Fruit fly (Drosophila melanogaster) whole organism, embryonic: ENCODE measurements around the gene spo.
A peak's percentile ranks its signal among the peaks of the same experiment; 100 is the strongest.

Experiments used
- Atf6 ChIP-seq: fragments of 200-800 bp; sonication (Bioruptor generic); IDR thresholded peaks from 2 replicates; pipeline ENCODE4 v1.3.6; 2022; ENCODE audit warnings: missing biosample characterization, missing genetic modification characterization
- BEAF-32 ChIP-seq: fragments of 200-800 bp; sonication (Bioruptor generic); optimal IDR thresholded peaks from 3 replicates; lab custom pipeline; 2017; ENCODE audit warnings: missing biosample characterization, missing genetic modification characterization, mild to moderate bottlenecking, moderate library complexity, missing genetic modification reagents
- Bdp1 ChIP-seq: fragments of 200-800 bp; sonication (Bioruptor generic); optimal IDR thresholded peaks from 3 replicates; lab custom pipeline; 2016; ENCODE audit warnings: missing biosample characterization, missing genetic modification characterization
- BtbVII ChIP-seq: fragments of 200-800 bp; sonication (Bioruptor generic); optimal IDR thresholded peaks from 3 replicates; lab custom pipeline; 2017; ENCODE audit warnings: missing biosample characterization, mild to moderate bottlenecking, missing genetic modification characterization
- CG10147 ChIP-seq: fragments of 200-800 bp; sonication (Bioruptor generic); optimal IDR thresholded peaks from 2 replicates; lab custom pipeline; 2019; ENCODE audit warnings: missing biosample characterization, mild to moderate bottlenecking, missing genetic modification characterization, moderate library complexity
- CG10267 ChIP-seq: fragments of 200-800 bp; sonication (Bioruptor generic); optimal IDR thresholded peaks from 2 replicates; lab custom pipeline; 2018; ENCODE audit warnings: missing biosample characterization, mild to moderate bottlenecking, missing genetic modification characterization, moderate library complexity
- CG10959 ChIP-seq: fragments of 200-800 bp; sonication (Bioruptor generic); IDR thresholded peaks from 2 replicates; pipeline ENCODE4 v1.3.6; 2022; ENCODE audit warnings: missing biosample characterization, missing genetic modification characterization
- CG11247 ChIP-seq: fragments of 200-800 bp; sonication (Bioruptor generic); IDR thresholded peaks from 2 replicates; pipeline ENCODE4 v1.3.6; 2022; ENCODE audit warnings: missing biosample characterization, missing genetic modification characterization
- CG12219 ChIP-seq: fragments of 200-800 bp; sonication (Bioruptor generic); optimal IDR thresholded peaks from 3 replicates; lab custom pipeline; 2018; ENCODE audit warnings: missing biosample characterization, mild to moderate bottlenecking, missing genetic modification characterization
- CG12299 ChIP-seq: fragments of 200-800 bp; sonication (Bioruptor generic); optimal IDR thresholded peaks from 2 replicates; lab custom pipeline; 2018; ENCODE audit warnings: missing biosample characterization, mild to moderate bottlenecking, missing genetic modification characterization
- CG12769 ChIP-seq: fragments of 200-800 bp; sonication (Bioruptor generic); optimal IDR thresholded peaks from 2 replicates; lab custom pipeline; 2019; ENCODE audit warnings: missing biosample characterization, mild to moderate bottlenecking, missing genetic modification characterization, moderate library complexity
- CG13624 ChIP-seq: fragments of 200-800 bp; sonication (Bioruptor generic); optimal IDR thresholded peaks from 2 replicates; lab custom pipeline; 2016; ENCODE audit warnings: missing biosample characterization, missing genetic modification characterization
- CG14441 ChIP-seq: fragments of 200-800 bp; sonication (Bioruptor generic); IDR thresholded peaks from 2 replicates; pipeline ENCODE4 v1.3.6; 2022; ENCODE audit warnings: missing biosample characterization, missing genetic modification characterization
- CG14965 ChIP-seq: fragments of 200-800 bp; sonication (Bioruptor generic); optimal IDR thresholded peaks from 2 replicates; lab custom pipeline; 2016; ENCODE audit warnings: missing biosample characterization, missing genetic modification characterization, borderline replicate concordance
- CG17328 ChIP-seq: fragments of 200-800 bp; sonication (Bioruptor generic); IDR thresholded peaks from 2 replicates; pipeline ENCODE4 v1.3.6; 2022; ENCODE audit warnings: missing biosample characterization, missing genetic modification characterization
- CG2202 ChIP-seq: fragments of 200-800 bp; sonication (Bioruptor generic); optimal IDR thresholded peaks from 2 replicates; lab custom pipeline; 2018; ENCODE audit warnings: missing biosample characterization, mild to moderate bottlenecking, missing genetic modification characterization
- CG30431 ChIP-seq: fragments of 200-800 bp; sonication (Bioruptor generic); optimal IDR thresholded peaks from 2 replicates; lab custom pipeline; 2017; ENCODE audit warnings: missing biosample characterization, missing genetic modification characterization
- CG3726 ChIP-seq: fragments of 200-800 bp; sonication (Bioruptor generic); IDR thresholded peaks from 3 replicates; pipeline ENCODE4, ENCODE4 v1.3.6; 2022; ENCODE audit warnings: missing biosample characterization, missing genetic modification characterization
- CG3838 ChIP-seq: fragments of 200-800 bp; sonication (Bioruptor generic); optimal IDR thresholded peaks from 3 replicates; lab custom pipeline; 2016; ENCODE audit warnings: missing biosample characterization, missing genetic modification characterization
- CG4854 ChIP-seq: fragments of 200-800 bp; sonication (Bioruptor generic); optimal IDR thresholded peaks from 2 replicates; lab custom pipeline; 2016; ENCODE audit warnings: missing biosample characterization, missing genetic modification characterization, inconsistent platforms
- CG6683 ChIP-seq: fragments of 200-800 bp; sonication (Bioruptor generic); optimal IDR thresholded peaks from 2 replicates; lab custom pipeline; 2017; ENCODE audit warnings: missing biosample characterization, mild to moderate bottlenecking, missing genetic modification characterization, missing genetic modification reagents
- CG6813 ChIP-seq: fragments of 200-800 bp; sonication (Bioruptor generic); optimal IDR thresholded peaks from 2 replicates; lab custom pipeline; 2017; ENCODE audit warnings: missing biosample characterization, missing genetic modification characterization, mild to moderate bottlenecking, moderate library complexity, missing genetic modification reagents
- CG6854 ChIP-seq: fragments of 200-800 bp; sonication (Bioruptor generic); optimal IDR thresholded peaks from 3 replicates; lab custom pipeline; 2017; ENCODE audit warnings: missing biosample characterization, mild to moderate bottlenecking, missing genetic modification characterization
- CG7271 ChIP-seq: fragments of 200-800 bp; sonication (Bioruptor generic); optimal IDR thresholded peaks from 2 replicates; lab custom pipeline; 2018; ENCODE audit warnings: missing biosample characterization, mild to moderate bottlenecking, missing genetic modification characterization, moderate library complexity
- CG8478 ChIP-seq: fragments of >200 bp; optimal IDR thresholded peaks from 2 replicates; lab custom pipeline; 2018
- CG9727 ChIP-seq: fragments of 200-800 bp; sonication (Bioruptor generic); optimal IDR thresholded peaks from 3 replicates; lab custom pipeline; 2017; ENCODE audit warnings: missing biosample characterization, mild to moderate bottlenecking, missing genetic modification characterization
- Dll ChIP-seq: fragments of 200-800 bp; sonication (Bioruptor generic); IDR thresholded peaks from 4 replicates; pipeline ENCODE4 v1.3.6; 2022; ENCODE audit warnings: missing biosample characterization, missing genetic modification characterization; ENCODE audit not compliant: partially characterized antibody
- HLH4C ChIP-seq: fragments of 200-800 bp; sonication (Bioruptor generic); IDR thresholded peaks from 3 replicates; pipeline ENCODE4 v1.3.6; 2022; ENCODE audit warnings: missing biosample characterization, missing genetic modification characterization; ENCODE audit not compliant: partially characterized antibody
- Med ChIP-seq: fragments of 200-800 bp; sonication (Bioruptor generic); peaks from one replicate; lab custom pipeline; 2016; ENCODE audit warnings: missing biosample characterization, missing genetic modification characterization, mild to moderate bottlenecking, inconsistent platforms, moderate library complexity
- Opbp ChIP-seq: fragments of 200-800 bp; sonication (Bioruptor generic); IDR thresholded peaks from 3 replicates; pipeline ENCODE4 v1.3.6; 2022; ENCODE audit warnings: missing biosample characterization, missing genetic modification characterization; ENCODE audit not compliant: partially characterized antibody
- Ssrp ChIP-seq: fragments of 200-800 bp; sonication (Bioruptor generic); optimal IDR thresholded peaks from 2 replicates; lab custom pipeline; 2018; ENCODE audit warnings: missing biosample characterization, mild to moderate bottlenecking, missing genetic modification characterization, moderate library complexity
- abd-A ChIP-seq: fragments of 200-800 bp; sonication (Bioruptor generic); optimal IDR thresholded peaks from 3 replicates; lab custom pipeline; 2019; ENCODE audit warnings: missing biosample characterization, mild to moderate bottlenecking, missing genetic modification characterization, moderate library complexity
- ac ChIP-seq: fragments of 200-800 bp; sonication (Bioruptor generic); optimal IDR thresholded peaks from 3 replicates; lab custom pipeline; 2017; ENCODE audit warnings: missing biosample characterization, mild to moderate bottlenecking, missing genetic modification characterization
- aop ChIP-seq: fragments of 200-800 bp; sonication (Bioruptor generic); IDR thresholded peaks from 2 replicates; pipeline ENCODE4 v1.3.6; 2022; ENCODE audit warnings: missing biosample characterization, missing genetic modification characterization
- ase ChIP-seq: fragments of 200-800 bp; sonication (Bioruptor generic); IDR thresholded peaks from 3 replicates; pipeline ENCODE4 v1.3.6; 2022; ENCODE audit warnings: missing biosample characterization, missing genetic modification characterization
- cg ChIP-seq: fragments of 200-800 bp; sonication (Bioruptor generic); optimal IDR thresholded peaks from 3 replicates; lab custom pipeline; 2019; ENCODE audit warnings: missing biosample characterization, mild to moderate bottlenecking, missing genetic modification characterization, moderate library complexity
- cwo ChIP-seq: fragments of 200-800 bp; sonication (Bioruptor generic); optimal IDR thresholded peaks from 3 replicates; lab custom pipeline; 2017; ENCODE audit warnings: missing biosample characterization, missing genetic modification characterization, mild to moderate bottlenecking, moderate library complexity, missing genetic modification reagents
- fd64A ChIP-seq: fragments of 200-800 bp; sonication (Bioruptor generic); optimal IDR thresholded peaks from 3 replicates; lab custom pipeline; 2018; ENCODE audit warnings: missing biosample characterization, mild to moderate bottlenecking, missing genetic modification characterization
- insv ChIP-seq, 2 experiments: fragments of 200-800 bp; sonication (Bioruptor generic); optimal IDR thresholded peaks; 3 replicates each; lab custom pipeline; 2016 to 2018; ENCODE audit warnings: missing biosample characterization in 2 of 2, missing genetic modification characterization in 2 of 2
- knrl ChIP-seq: fragments of 200-800 bp; sonication (Bioruptor generic); IDR thresholded peaks from 3 replicates; pipeline ENCODE4 v1.3.6; 2022; ENCODE audit warnings: missing biosample characterization, missing genetic modification characterization; ENCODE audit not compliant: partially characterized antibody
- mirr ChIP-seq: fragments of 200-800 bp; sonication (Bioruptor generic); optimal IDR thresholded peaks from 3 replicates; lab custom pipeline; 2018; ENCODE audit warnings: missing biosample characterization, mild to moderate bottlenecking, missing genetic modification characterization
- otp ChIP-seq: fragments of 200-800 bp; sonication (Bioruptor generic); IDR thresholded peaks from 3 replicates; pipeline ENCODE4, ENCODE4 v1.3.6; 2022; ENCODE audit warnings: missing biosample characterization, missing genetic modification characterization
- prd ChIP-seq, 3 experiments: fragments of >200 bp in 2 of 3; fragments of 200-800 bp in 1 of 3; sonication (Bioruptor generic) in 1 of 3; optimal IDR thresholded peaks in 2 of 3; IDR thresholded peaks in 1 of 3; 2 replicates in 2 of 3; 3 replicates in 1 of 3; pipeline versions ENCODE4 v1.3.6 to Lab custom; 2017 to 2022; ENCODE audit warnings: missing biosample characterization in 1 of 3, missing genetic modification characterization in 1 of 3
- pum ChIP-seq: fragments of 200-800 bp; sonication (Bioruptor generic); optimal IDR thresholded peaks from 2 replicates; lab custom pipeline; 2016; ENCODE audit warnings: missing biosample characterization, missing genetic modification characterization
- sens ChIP-seq: fragments of 200-800 bp; sonication (Bioruptor generic); peaks from one replicate; lab custom pipeline; 2016; ENCODE audit warnings: missing biosample characterization, missing genetic modification characterization
- sima ChIP-seq: fragments of 200-800 bp; sonication (Bioruptor generic); optimal IDR thresholded peaks from 2 replicates; lab custom pipeline; 2016; ENCODE audit warnings: missing biosample characterization, missing genetic modification characterization
- ssp ChIP-seq: fragments of 200-800 bp; sonication (Bioruptor generic); IDR thresholded peaks from 2 replicates; pipeline ENCODE4 v1.3.6; 2022; ENCODE audit warnings: missing biosample characterization, missing genetic modification characterization
- trem ChIP-seq: fragments of 200-800 bp; optimal IDR thresholded peaks from 3 replicates; lab custom pipeline; 2019; ENCODE audit warnings: missing biosample characterization, mild to moderate bottlenecking, missing genetic modification characterization, moderate library complexity
- zf30C ChIP-seq: fragments of 200-800 bp; sonication (Bioruptor generic); optimal IDR thresholded peaks from 3 replicates; lab custom pipeline; 2018; ENCODE audit warnings: missing biosample characterization, mild to moderate bottlenecking, missing genetic modification characterization

spo gene

DNA sequence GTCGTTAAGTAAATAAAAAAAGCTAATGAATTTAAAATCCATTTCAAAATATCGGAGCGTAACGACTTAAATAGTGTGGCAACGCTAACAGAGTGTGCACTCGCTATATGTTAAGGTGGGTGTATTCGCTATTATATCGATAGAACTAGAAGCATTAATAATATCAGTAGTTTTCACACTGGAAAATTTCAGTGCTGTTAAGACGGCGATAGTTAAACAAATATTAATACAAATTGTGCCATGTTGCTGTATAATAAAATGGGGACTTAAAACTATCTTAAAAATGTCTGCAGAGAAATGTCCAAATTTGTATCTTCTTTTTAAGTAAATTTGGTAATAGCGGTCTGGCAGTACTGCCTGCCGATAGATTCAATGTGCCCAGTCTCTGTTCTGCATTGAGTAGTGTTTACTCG is 9.1 kb downstream of the spo start (continued):
- TF ChIP-seq Ssrp (tag; lab: Kevin White, UChicago) (peak; percentile 87), BtbVII (no peak), zf30C (GFP tag; lab: Kevin White, UChicago) (peak; percentile 84), CG4854 (GFP tag; lab: Kevin White, UChicago) (no peak), trem (tag; lab: Kevin White, UChicago) (peak; percentile 92), Dll (GFP tag; lab: Robert Waterston, UW) (peak; percentile 93), ac (no peak), cwo (peak; percentile 52), insv (GFP tag; optimal IDR thresholded peaks at IDR 0.05; lab: Kevin White, UChicago) (peak in 1 of 2 experiments; percentile 43), ssp (peak; percentile 92), cg (GFP tag; lab: Kevin White, UChicago) (no peak), CG3838 (GFP tag; lab: Kevin White, UChicago) (peak; percentile 57)

DNA sequence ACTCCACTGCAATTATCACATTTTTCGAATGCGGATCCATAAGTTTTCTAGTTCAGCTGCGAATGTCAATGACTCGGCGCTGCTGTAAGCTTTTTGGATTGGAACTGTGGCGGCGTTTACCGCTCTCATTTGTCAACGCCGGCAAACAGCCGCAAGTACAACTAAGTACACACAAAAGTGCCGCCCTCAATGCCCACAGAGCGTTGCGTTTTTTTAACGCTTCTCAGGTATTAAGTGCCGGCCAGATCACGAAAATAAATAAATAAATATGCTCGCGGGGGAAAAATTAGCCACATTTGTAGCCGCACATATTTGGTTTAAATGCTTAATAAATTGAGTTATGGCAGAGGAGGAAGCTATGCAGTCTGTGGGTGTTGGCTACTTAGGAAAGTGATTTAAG is 10.8 kb downstream of the spo start:
- TF ChIP-seq pum (GFP tag; lab: Kevin White, UChicago) (no peak), CG12219 (GFP tag; lab: Kevin White, UChicago) (no peak), CG6683 (GFP tag; lab: Kevin White, UChicago) (no peak), CG9727 (GFP tag; lab: Kevin White, UChicago) (no peak), CG10147 (GFP tag; lab: Kevin White, UChicago) (no peak), CG12299 (tag; lab: Kevin White, UChicago) (no peak), abd-A (tag; lab: Kevin White, UChicago) (no peak), ase (GFP tag; lab: Robert Waterston, UW) (no peak), CG10267 (tag; lab: Kevin White, UChicago) (no peak), CG14965 (GFP tag; lab: Kevin White, UChicago) (no peak), CG8478 (no peak), CG30431 (GFP tag; lab: Kevin White, UChicago) (no peak), Med (GFP tag; lab: Kevin White, UChicago) (peak; percentile 74), CG7271 (tag; lab: Kevin White, UChicago) (no peak), sens (GFP tag; lab: Kevin White, UChicago) (peak; percentile 33), CG13624 (no peak), CG6854 (GFP tag; lab: Kevin White, UChicago) (no peak), CG10959 (GFP tag; lab: Robert Waterston, UW) (no peak), CG14441 (GFP tag; lab: Robert Waterston, UW) (0 out of 2 replicates have a peak, but pooled peaks have one; percentile 9), knrl (GFP tag; lab: Robert Waterston, UW) (no peak), aop (no peak), CG3726 (GFP tag; lab: Robert Waterston, UW) (no peak), prd (optimal IDR thresholded peaks at IDR 0.05; lab: Kevin White, UChicago) (no peak), prd (GFP tag; IDR thresholded peaks at IDR 0.05; lab: Robert Waterston, UW) (0 out of 3 replicates have a peak, but pooled peaks have one; percentile 9), otp (GFP tag; lab: Robert Waterston, UW) (0 out of 3 replicates have a peak, but pooled peaks have one; percentile 55), fd64A (GFP tag; lab: Kevin White, UChicago) (no peak), Opbp (GFP tag; lab: Robert Waterston, UW) (no peak), CG11247 (0 out of 2 replicates have a peak, but pooled peaks have one; percentile 23), CG6813 (GFP tag; lab: Kevin White, UChicago) (no peak), BEAF-32 (no peak), HLH4C (no peak), mirr (GFP tag; lab: Kevin White, UChicago) (no peak), sima (GFP tag; lab: Kevin White, UChicago) (no peak), CG12769 (tag; lab: Kevin White, UChicago) (no peak), CG2202 (no peak), Bdp1 (no peak), Atf6 (GFP tag; lab: Robert Waterston, UW) (no peak), CG17328 (GFP tag; lab: Robert Waterston, UW) (0 out of 2 replicates have a peak, but pooled peaks have one; percentile 25)
